Fruit fly (Drosophila melanogaster) whole organism, embryonic: ENCODE results near the gene CG7742.
A peak's percentile ranks its signal among the peaks of the same experiment; 100 is the strongest.

Experiments used
- Asciz ChIP-seq: fragments of 200-800 bp; sonication (Bioruptor generic); optimal IDR thresholded peaks from 2 replicates; lab custom pipeline; 2017; ENCODE audit warnings: missing biosample characterization, mild to moderate bottlenecking, missing genetic modification characterization, missing genetic modification reagents
- Blimp-1 ChIP-seq: fragments of 200-800 bp; sonication (Bioruptor generic); optimal IDR thresholded peaks from 3 replicates; lab custom pipeline; 2018; ENCODE audit warnings: missing biosample characterization, missing genetic modification characterization, mild to moderate bottlenecking, moderate library complexity, missing genetic modification reagents
- CG12104 ChIP-seq: fragments of 200-800 bp; sonication (Bioruptor generic); optimal IDR thresholded peaks from 3 replicates; lab custom pipeline; 2016; ENCODE audit warnings: missing biosample characterization, missing genetic modification characterization
- CG12659 ChIP-seq: fragments of 200-800 bp; sonication (Bioruptor generic); optimal IDR thresholded peaks from 3 replicates; lab custom pipeline; 2017; ENCODE audit warnings: mild to moderate bottlenecking, missing biosample characterization, missing genetic modification reagents, missing genetic modification characterization
- CG12744 ChIP-seq: fragments of 200-800 bp; sonication (Bioruptor generic); optimal IDR thresholded peaks from 2 replicates; lab custom pipeline; 2016; ENCODE audit warnings: missing biosample characterization, missing genetic modification characterization
- CG12769 ChIP-seq: fragments of 200-800 bp; sonication (Bioruptor generic); optimal IDR thresholded peaks from 2 replicates; lab custom pipeline; 2019; ENCODE audit warnings: missing biosample characterization, mild to moderate bottlenecking, missing genetic modification characterization, moderate library complexity
- CG13624 ChIP-seq: fragments of 200-800 bp; sonication (Bioruptor generic); optimal IDR thresholded peaks from 2 replicates; lab custom pipeline; 2016; ENCODE audit warnings: missing biosample characterization, missing genetic modification characterization
- CG14710 ChIP-seq: fragments of 200-800 bp; sonication (Bioruptor generic); optimal IDR thresholded peaks from 3 replicates; lab custom pipeline; 2019; ENCODE audit warnings: missing biosample characterization, mild to moderate bottlenecking, missing genetic modification characterization, moderate library complexity
- CG15269 ChIP-seq: fragments of 200-800 bp; sonication (Bioruptor generic); optimal IDR thresholded peaks from 2 replicates; lab custom pipeline; 2018; ENCODE audit warnings: missing biosample characterization, mild to moderate bottlenecking, missing genetic modification characterization, moderate library complexity
- CG1603 ChIP-seq: fragments of 200-800 bp; sonication (Bioruptor generic); optimal IDR thresholded peaks from 2 replicates; lab custom pipeline; 2019; ENCODE audit warnings: missing biosample characterization, mild to moderate bottlenecking, missing genetic modification characterization, moderate library complexity
- CG2116 ChIP-seq: fragments of 200-800 bp; sonication (Bioruptor generic); optimal IDR thresholded peaks from 3 replicates; lab custom pipeline; 2018; ENCODE audit warnings: missing biosample characterization, mild to moderate bottlenecking, missing genetic modification characterization
- CG30020 ChIP-seq: fragments of 200-800 bp; optimal IDR thresholded peaks from 2 replicates; lab custom pipeline; 2019; ENCODE audit warnings: missing biosample characterization, mild to moderate bottlenecking, missing genetic modification characterization, moderate library complexity
- CG4854 ChIP-seq: fragments of 200-800 bp; sonication (Bioruptor generic); optimal IDR thresholded peaks from 2 replicates; lab custom pipeline; 2016; ENCODE audit warnings: missing biosample characterization, missing genetic modification characterization, inconsistent platforms
- CG6254 ChIP-seq: fragments of 200-800 bp; sonication (Bioruptor generic); optimal IDR thresholded peaks from 3 replicates; lab custom pipeline; 2017; ENCODE audit warnings: mild to moderate bottlenecking, missing biosample characterization, missing genetic modification reagents, missing genetic modification characterization
- CG7271 ChIP-seq: fragments of 200-800 bp; sonication (Bioruptor generic); optimal IDR thresholded peaks from 2 replicates; lab custom pipeline; 2018; ENCODE audit warnings: missing biosample characterization, mild to moderate bottlenecking, missing genetic modification characterization, moderate library complexity
- CG7357 ChIP-seq: fragments of 200-800 bp; sonication (Bioruptor generic); IDR thresholded peaks from 3 replicates; pipeline ENCODE4 v1.3.6; 2022; ENCODE audit warnings: missing biosample characterization, missing genetic modification characterization
- CG9727 ChIP-seq: fragments of 200-800 bp; sonication (Bioruptor generic); optimal IDR thresholded peaks from 3 replicates; lab custom pipeline; 2017; ENCODE audit warnings: missing biosample characterization, mild to moderate bottlenecking, missing genetic modification characterization
- CkIIα-i1 ChIP-seq: fragments of 200-800 bp; sonication (Bioruptor generic); IDR thresholded peaks from 2 replicates; pipeline ENCODE4 v1.3.6; 2022; ENCODE audit warnings: missing biosample characterization, missing genetic modification characterization
- D19A ChIP-seq: fragments of 200-800 bp; optimal IDR thresholded peaks from 3 replicates; lab custom pipeline; 2019; ENCODE audit warnings: missing biosample characterization, mild to moderate bottlenecking, missing genetic modification characterization, moderate library complexity
- Doc3 ChIP-seq: fragments of 200-800 bp; sonication (Bioruptor generic); IDR thresholded peaks from 3 replicates; pipeline ENCODE4 v1.3.6; 2022; ENCODE audit warnings: missing biosample characterization, missing genetic modification characterization; ENCODE audit not compliant: partially characterized antibody
- HmgZ ChIP-seq: fragments of 200-800 bp; sonication (Bioruptor generic); optimal IDR thresholded peaks from 2 replicates; lab custom pipeline; 2018; ENCODE audit warnings: missing biosample characterization, mild to moderate bottlenecking, missing genetic modification characterization
- Lim3 ChIP-seq: fragments of 200-800 bp; sonication (Bioruptor generic); IDR thresholded peaks from 2 replicates; pipeline ENCODE4 v1.3.6; 2022; ENCODE audit warnings: missing biosample characterization, missing genetic modification characterization
- MESR4 ChIP-seq: fragments of 200-800 bp; sonication (Bioruptor generic); optimal IDR thresholded peaks from 2 replicates; lab custom pipeline; 2018; ENCODE audit warnings: missing biosample characterization, mild to moderate bottlenecking, missing genetic modification characterization, moderate library complexity
- Nf-YB ChIP-seq: fragments of 200-800 bp; sonication (Bioruptor generic); optimal IDR thresholded peaks from 3 replicates; lab custom pipeline; 2019; ENCODE audit warnings: missing biosample characterization, mild to moderate bottlenecking, missing genetic modification characterization, moderate library complexity
- Xrp1 ChIP-seq: fragments of 200-800 bp; sonication (Bioruptor generic); IDR thresholded peaks from 2 replicates; pipeline ENCODE4 v1.3.6; 2022; ENCODE audit warnings: missing biosample characterization, missing genetic modification characterization
- cad ChIP-seq: fragments of >200 bp; optimal IDR thresholded peaks from 2 replicates; lab custom pipeline; 2017; ENCODE audit warnings: missing biosample characterization, missing genetic modification characterization
- cas ChIP-seq: fragments of 200-800 bp; sonication (Bioruptor generic); IDR thresholded peaks from 2 replicates; pipeline ENCODE4 v1.3.6; 2022; ENCODE audit warnings: missing biosample characterization, missing genetic modification characterization
- chif ChIP-seq, 2 experiments: fragments of 200-800 bp; sonication (Bioruptor generic); optimal IDR thresholded peaks; 3 replicates each; lab custom pipeline; 2016; ENCODE audit warnings: missing biosample characterization in 2 of 2, missing genetic modification characterization in 2 of 2
- chn ChIP-seq: fragments of 200-800 bp; sonication (Bioruptor generic); optimal IDR thresholded peaks from 2 replicates; lab custom pipeline; 2016; ENCODE audit warnings: missing biosample characterization, missing genetic modification characterization
- danr ChIP-seq: fragments of 200-800 bp; sonication (Bioruptor generic); IDR thresholded peaks from 2 replicates; pipeline ENCODE4 v1.3.6; 2022; ENCODE audit warnings: missing biosample characterization, missing genetic modification characterization
- dmrt99B ChIP-seq: fragments of 200-800 bp; sonication (Bioruptor generic); optimal IDR thresholded peaks from 2 replicates; lab custom pipeline; 2018; ENCODE audit warnings: missing biosample characterization, mild to moderate bottlenecking, missing genetic modification characterization, moderate library complexity
- emc ChIP-seq: fragments of 200-800 bp; sonication (Bioruptor generic); optimal IDR thresholded peaks from 2 replicates; lab custom pipeline; 2016; ENCODE audit warnings: missing biosample characterization, missing genetic modification characterization
- fd102C ChIP-seq: fragments of 200-800 bp; sonication (Bioruptor generic); optimal IDR thresholded peaks from 2 replicates; lab custom pipeline; 2018; ENCODE audit warnings: missing biosample characterization, mild to moderate bottlenecking, missing genetic modification characterization, moderate library complexity
- fd96Cb ChIP-seq: fragments of 200-800 bp; sonication (Bioruptor generic); optimal IDR thresholded peaks from 2 replicates; lab custom pipeline; 2018; ENCODE audit warnings: missing biosample characterization, mild to moderate bottlenecking, missing genetic modification characterization, moderate library complexity
- gce ChIP-seq: fragments of 200-800 bp; sonication (Bioruptor generic); IDR thresholded peaks from 3 replicates; pipeline ENCODE4 v1.3.6; 2022; ENCODE audit warnings: missing biosample characterization, missing genetic modification characterization
- gem ChIP-seq: fragments of 200-800 bp; sonication (Bioruptor generic); optimal IDR thresholded peaks from 2 replicates; lab custom pipeline; 2019; ENCODE audit warnings: missing biosample characterization, mild to moderate bottlenecking, missing genetic modification characterization, moderate library complexity
- ind ChIP-seq: fragments of 200-800 bp; sonication (Bioruptor generic); optimal IDR thresholded peaks from 3 replicates; lab custom pipeline; 2016; ENCODE audit warnings: missing biosample characterization, missing genetic modification characterization
- insv ChIP-seq, 2 experiments: fragments of 200-800 bp; sonication (Bioruptor generic); optimal IDR thresholded peaks; 3 replicates each; lab custom pipeline; 2016 to 2018; ENCODE audit warnings: missing biosample characterization in 2 of 2, missing genetic modification characterization in 2 of 2
- knrl ChIP-seq: fragments of 200-800 bp; sonication (Bioruptor generic); IDR thresholded peaks from 3 replicates; pipeline ENCODE4 v1.3.6; 2022; ENCODE audit warnings: missing biosample characterization, missing genetic modification characterization; ENCODE audit not compliant: partially characterized antibody
- odd ChIP-seq: fragments of 200-800 bp; sonication (Bioruptor generic); optimal IDR thresholded peaks from 2 replicates; lab custom pipeline; 2017; ENCODE audit warnings: missing biosample characterization, mild to moderate bottlenecking, missing genetic modification characterization
- peb ChIP-seq: fragments of 200-800 bp; sonication (Bioruptor generic); IDR thresholded peaks from 2 replicates; pipeline ENCODE4 v1.3.6; 2022; ENCODE audit warnings: missing biosample characterization, missing genetic modification characterization
- pho ChIP-seq: fragments of 200-800 bp; sonication (Bioruptor generic); optimal IDR thresholded peaks from 2 replicates; lab custom pipeline; 2016; ENCODE audit warnings: missing biosample characterization, missing genetic modification characterization
- prd ChIP-seq, 3 experiments: fragments of >200 bp in 2 of 3; fragments of 200-800 bp in 1 of 3; sonication (Bioruptor generic) in 1 of 3; optimal IDR thresholded peaks in 2 of 3; IDR thresholded peaks in 1 of 3; 2 replicates in 2 of 3; 3 replicates in 1 of 3; pipeline versions ENCODE4 v1.3.6 to Lab custom; 2017 to 2022; ENCODE audit warnings: missing biosample characterization in 1 of 3, missing genetic modification characterization in 1 of 3
- pros ChIP-seq: fragments of 200-800 bp; sonication (Bioruptor generic); optimal IDR thresholded peaks from 3 replicates; lab custom pipeline; 2019; ENCODE audit warnings: missing biosample characterization, mild to moderate bottlenecking, missing genetic modification characterization, moderate library complexity
- pum ChIP-seq: fragments of 200-800 bp; sonication (Bioruptor generic); optimal IDR thresholded peaks from 2 replicates; lab custom pipeline; 2016; ENCODE audit warnings: missing biosample characterization, missing genetic modification characterization
- run ChIP-seq: fragments of 200-800 bp; sonication (Bioruptor generic); optimal IDR thresholded peaks from 3 replicates; lab custom pipeline; 2018; ENCODE audit warnings: missing biosample characterization, mild to moderate bottlenecking, missing genetic modification characterization
- sens-2 ChIP-seq: fragments of 200-800 bp; sonication (Bioruptor generic); IDR thresholded peaks from 2 replicates; pipeline ENCODE4 v1.3.6; 2022; ENCODE audit warnings: missing biosample characterization, missing genetic modification characterization
- vnd ChIP-seq: fragments of 200-800 bp; sonication (Bioruptor generic); IDR thresholded peaks from 3 replicates; pipeline ENCODE4 v1.3.6; 2022; ENCODE audit warnings: missing biosample characterization, missing genetic modification characterization; ENCODE audit not compliant: partially characterized antibody

Gene CG7742

dm6 chr2L:5237899-5238566, 23.2 kb upstream of the CG7742 start (continued):
- no peak for TF ChIP-seq prd (optimal IDR thresholded peaks at IDR 0.05; lab: Kevin White, UChicago)
- TF ChIP-seq prd (GFP tag; IDR thresholded peaks at IDR 0.05; lab: Robert Waterston, UW), result peak; percentile 60; the same call in 1 of the 3 replicates
- peak; percentile 76 for TF ChIP-seq fd96Cb
- peak in 1 of 2 experiments; percentile 19 for TF ChIP-seq chif (GFP tag; optimal IDR thresholded peaks at IDR 0.05; lab: Kevin White, UChicago)
- TF ChIP-seq CG12744 (GFP tag; lab: Kevin White, UChicago), result no peak
- TF ChIP-seq CG7271 (tag; lab: Kevin White, UChicago), result peak; percentile 49
- no peak for TF ChIP-seq fd102C
- no peak for TF ChIP-seq pum (GFP tag; lab: Kevin White, UChicago)
- TF ChIP-seq CG13624 (GFP tag; lab: Kevin White, UChicago), result no peak
- no peak for TF ChIP-seq MESR4 (GFP tag; lab: Kevin White, UChicago)
- TF ChIP-seq odd (GFP tag; lab: Kevin White, UChicago), result peak; percentile 6
- TF ChIP-seq Lim3 (GFP tag; lab: Robert Waterston, UW), result no peak
- TF ChIP-seq Nf-YB (GFP tag; lab: Kevin White, UChicago), result peak; percentile 36
- TF ChIP-seq CG14710 (tag; lab: Kevin White, UChicago), result peak; percentile 87
- no peak for TF ChIP-seq ind (GFP tag; lab: Kevin White, UChicago)
- TF ChIP-seq cad, result no peak
- peak; percentile 82 for TF ChIP-seq CG9727 (GFP tag; lab: Kevin White, UChicago)
- 0 out of 3 replicates have a peak, but pooled peaks have one; percentile 18 for TF ChIP-seq gce (GFP tag; lab: Robert Waterston, UW)
- TF ChIP-seq CG7357 (GFP tag; lab: Robert Waterston, UW), result peak; percentile 63; the same call in 2 of the 3 replicates
- TF ChIP-seq Xrp1 (GFP tag; lab: Robert Waterston, UW), result peak; percentile 88
- TF ChIP-seq insv (GFP tag; optimal IDR thresholded peaks at IDR 0.05; lab: Kevin White, UChicago), result no peak
- no peak for TF ChIP-seq pho
- TF ChIP-seq CG12769 (tag; lab: Kevin White, UChicago), result no peak
- TF ChIP-seq CG12659 (GFP tag; lab: Kevin White, UChicago), result peak; percentile 33
- TF ChIP-seq Blimp-1 (GFP tag; lab: Kevin White, UChicago), result peak; percentile 84
- no peak for TF ChIP-seq emc (GFP tag; lab: Kevin White, UChicago)
- TF ChIP-seq HmgZ (tag; lab: Kevin White, UChicago), result no peak
- TF ChIP-seq CkIIα-i1 (GFP tag; lab: Robert Waterston, UW), result no peak
- TF ChIP-seq CG15269, result peak; percentile 50
- peak; percentile 79 for TF ChIP-seq D19A (tag; lab: Kevin White, UChicago)
- no peak for TF ChIP-seq CG1603 (tag; lab: Kevin White, UChicago)
- TF ChIP-seq cas (GFP tag; lab: Robert Waterston, UW), result no peak
- TF ChIP-seq CG30020 (tag; lab: Kevin White, UChicago), result peak; percentile 38
- TF ChIP-seq CG6254, result peak; percentile 69
- TF ChIP-seq peb (GFP tag; lab: Robert Waterston, UW), result peak; percentile 45; the same call in 1 of the 2 replicates
- no peak for TF ChIP-seq sens-2
- peak; percentile 30 for TF ChIP-seq Asciz (GFP tag; lab: Kevin White, UChicago)
- no peak for TF ChIP-seq CG4854
- TF ChIP-seq dmrt99B (tag; lab: Kevin White, UChicago), result peak; percentile 76
- TF ChIP-seq vnd (GFP tag; lab: Robert Waterston, UW), result no peak
- no peak for TF ChIP-seq danr (GFP tag; lab: Robert Waterston, UW)
- TF ChIP-seq pros, result no peak
- peak; percentile 9 for TF ChIP-seq chn (GFP tag; lab: Kevin White, UChicago)
- TF ChIP-seq knrl, result no peak
- TF ChIP-seq Doc3 (GFP tag; lab: Robert Waterston, UW), result no peak
- peak; percentile 92 for TF ChIP-seq gem
- peak; percentile 3 for TF ChIP-seq CG2116
- TF ChIP-seq run (tag; lab: Kevin White, UChicago), result peak; percentile 13
- no peak for TF ChIP-seq CG12104 (GFP tag; lab: Kevin White, UChicago)
